Worm (Caenorhabditis elegans) whole organism, L4/young adult: ENCODE results near the gene F49C5.12.

Experiments
- W03F9.2 ChIP-seq: fragments of 150-350 bp; optimal IDR thresholded peaks from 2 replicates; lab custom pipeline; 2014; ENCODE audit warnings: missing biosample characterization, missing genetic modification characterization
- dao-5 ChIP-seq: sonication (generic microtip); optimal IDR thresholded peaks from 2 replicates; lab custom pipeline; 2016; ENCODE audit warnings: missing genotype, missing genetic modification characterization, moderate library complexity, missing compliant biosample characterization
- him-1 ChIP-seq: sonication (generic microtip); optimal IDR thresholded peaks from 2 replicates; lab custom pipeline; 2016; ENCODE audit warnings: missing genotype, missing genetic modification reagents, missing genetic modification characterization, missing compliant biosample characterization

ce11 chrII:12508650-12509049, 51.5 kb downstream of the F49C5.12 start, which contains the start of gene srh-67:
- TF ChIP-seq him-1 (tag; lab: Kevin White, UChicago) (no peak), dao-5 (no peak), W03F9.2 (no peak)
